Fruit fly (Drosophila melanogaster) whole organism, embryonic: ENCODE measurements around the gene wtrw.

ENCODE experiments used
- Atf-2 ChIP-seq: fragments of 200-800 bp; sonication (Bioruptor generic); optimal IDR thresholded peaks from 2 replicates; lab custom pipeline; 2016; ENCODE audit warnings: missing biosample characterization, missing genetic modification characterization
- Atf6 ChIP-seq: fragments of 200-800 bp; sonication (Bioruptor generic); IDR thresholded peaks from 2 replicates; pipeline ENCODE4 v1.3.6; 2022; ENCODE audit warnings: missing biosample characterization, missing genetic modification characterization
- Bdp1 ChIP-seq: fragments of 200-800 bp; sonication (Bioruptor generic); optimal IDR thresholded peaks from 3 replicates; lab custom pipeline; 2016; ENCODE audit warnings: missing biosample characterization, missing genetic modification characterization
- BtbVII ChIP-seq: fragments of 200-800 bp; sonication (Bioruptor generic); optimal IDR thresholded peaks from 3 replicates; lab custom pipeline; 2017; ENCODE audit warnings: missing biosample characterization, mild to moderate bottlenecking, missing genetic modification characterization
- CG10147 ChIP-seq: fragments of 200-800 bp; sonication (Bioruptor generic); optimal IDR thresholded peaks from 2 replicates; lab custom pipeline; 2019; ENCODE audit warnings: missing biosample characterization, mild to moderate bottlenecking, missing genetic modification characterization, moderate library complexity
- CG10543 ChIP-seq: fragments of 200-800 bp; sonication (Bioruptor generic); optimal IDR thresholded peaks from 3 replicates; lab custom pipeline; 2017; ENCODE audit warnings: missing biosample characterization, mild to moderate bottlenecking, missing genetic modification characterization, moderate library complexity
- CG10565 ChIP-seq: fragments of 200-800 bp; sonication (Bioruptor generic); optimal IDR thresholded peaks from 3 replicates; lab custom pipeline; 2016; ENCODE audit warnings: missing biosample characterization, mild to moderate bottlenecking, missing genetic modification characterization
- CG10959 ChIP-seq: fragments of 200-800 bp; sonication (Bioruptor generic); IDR thresholded peaks from 2 replicates; pipeline ENCODE4 v1.3.6; 2022; ENCODE audit warnings: missing biosample characterization, missing genetic modification characterization
- CG11560 ChIP-seq: fragments of 200-800 bp; sonication (Bioruptor generic); IDR thresholded peaks from 3 replicates; pipeline ENCODE4 v1.3.6; 2022; ENCODE audit warnings: missing biosample characterization, missing genetic modification characterization
- CG11696 ChIP-seq: fragments of 200-800 bp; sonication (Bioruptor generic); IDR thresholded peaks from 2 replicates; pipeline ENCODE4 v1.3.6; 2022; ENCODE audit warnings: missing biosample characterization, missing genetic modification characterization
- CG12104 ChIP-seq: fragments of 200-800 bp; sonication (Bioruptor generic); optimal IDR thresholded peaks from 3 replicates; lab custom pipeline; 2016; ENCODE audit warnings: missing biosample characterization, missing genetic modification characterization
- CG15479 ChIP-seq: fragments of 200-800 bp; sonication (Bioruptor generic); optimal IDR thresholded peaks from 3 replicates; lab custom pipeline; 2019; ENCODE audit warnings: missing biosample characterization, mild to moderate bottlenecking, missing genetic modification characterization, moderate library complexity
- CG15696 ChIP-seq: fragments of 200-800 bp; sonication (Bioruptor generic); optimal IDR thresholded peaks from 2 replicates; lab custom pipeline; 2019; ENCODE audit warnings: missing biosample characterization, mild to moderate bottlenecking, missing genetic modification characterization, moderate library complexity
- CG16813 ChIP-seq: fragments of 200-800 bp; sonication (Bioruptor generic); IDR thresholded peaks from 3 replicates; pipeline ENCODE4 v1.3.6; 2022; ENCODE audit warnings: missing biosample characterization, missing genetic modification characterization; ENCODE audit not compliant: partially characterized antibody
- CG17328 ChIP-seq: fragments of 200-800 bp; sonication (Bioruptor generic); IDR thresholded peaks from 2 replicates; pipeline ENCODE4 v1.3.6; 2022; ENCODE audit warnings: missing biosample characterization, missing genetic modification characterization
- CG18476 ChIP-seq: fragments of 200-800 bp; sonication (Bioruptor generic); optimal IDR thresholded peaks from 2 replicates; lab custom pipeline; 2016; ENCODE audit warnings: missing biosample characterization, mild to moderate bottlenecking, missing genetic modification characterization
- CG30431 ChIP-seq: fragments of 200-800 bp; sonication (Bioruptor generic); optimal IDR thresholded peaks from 2 replicates; lab custom pipeline; 2017; ENCODE audit warnings: missing biosample characterization, missing genetic modification characterization
- CG3065 ChIP-seq: fragments of 200-800 bp; sonication (Bioruptor generic); optimal IDR thresholded peaks from 2 replicates; lab custom pipeline; 2016; ENCODE audit warnings: missing biosample characterization, missing genetic modification characterization
- CG34376 ChIP-seq: fragments of 200-800 bp; sonication (Bioruptor generic); optimal IDR thresholded peaks from 2 replicates; lab custom pipeline; 2018; ENCODE audit warnings: missing biosample characterization, mild to moderate bottlenecking, missing genetic modification characterization
- CG34422 ChIP-seq: fragments of 200-800 bp; sonication (Bioruptor generic); IDR thresholded peaks from 3 replicates; pipeline ENCODE4 v1.3.6; 2022; ENCODE audit warnings: missing biosample characterization, missing genetic modification characterization
- CG8089 ChIP-seq: fragments of 200-800 bp; sonication (Bioruptor generic); optimal IDR thresholded peaks from 3 replicates; lab custom pipeline; 2016; ENCODE audit warnings: missing biosample characterization, missing genetic modification characterization
- CG9727 ChIP-seq: fragments of 200-800 bp; sonication (Bioruptor generic); optimal IDR thresholded peaks from 3 replicates; lab custom pipeline; 2017; ENCODE audit warnings: missing biosample characterization, mild to moderate bottlenecking, missing genetic modification characterization
- CG9817 ChIP-seq: fragments of 200-800 bp; sonication (Bioruptor generic); optimal IDR thresholded peaks from 2 replicates; lab custom pipeline; 2018; ENCODE audit warnings: missing biosample characterization, mild to moderate bottlenecking, missing genetic modification characterization, moderate library complexity
- D19A ChIP-seq: fragments of 200-800 bp; optimal IDR thresholded peaks from 3 replicates; lab custom pipeline; 2019; ENCODE audit warnings: missing biosample characterization, mild to moderate bottlenecking, missing genetic modification characterization, moderate library complexity
- Deaf1 ChIP-seq: fragments of 200-800 bp; optimal IDR thresholded peaks from 3 replicates; lab custom pipeline; 2019; ENCODE audit warnings: missing biosample characterization, mild to moderate bottlenecking, missing genetic modification characterization, moderate library complexity
- Drgx ChIP-seq: fragments of 200-800 bp; sonication (Bioruptor generic); IDR thresholded peaks from 2 replicates; pipeline ENCODE4 v1.3.6; 2022; ENCODE audit warnings: missing biosample characterization, missing genetic modification characterization
- E2f1 ChIP-seq: fragments of 200-800 bp; sonication (Bioruptor generic); IDR thresholded peaks from 2 replicates; pipeline ENCODE4 v1.3.6; 2022; ENCODE audit warnings: missing biosample characterization, missing genetic modification characterization
- Fer3 ChIP-seq: fragments of 200-800 bp; sonication (Bioruptor generic); optimal IDR thresholded peaks from 2 replicates; lab custom pipeline; 2018; ENCODE audit warnings: missing biosample characterization, mild to moderate bottlenecking, missing genetic modification characterization, moderate library complexity
- H15 ChIP-seq: fragments of 200-800 bp; sonication (Bioruptor generic); IDR thresholded peaks from 3 replicates; pipeline ENCODE4 v1.3.6; 2022; ENCODE audit warnings: missing biosample characterization, missing genetic modification characterization
- HmgD ChIP-seq: fragments of 200-800 bp; sonication (Bioruptor generic); optimal IDR thresholded peaks from 3 replicates; lab custom pipeline; 2016; ENCODE audit warnings: missing biosample characterization, missing genetic modification characterization
- Hr39 ChIP-seq: fragments of >200 bp; optimal IDR thresholded peaks from 2 replicates; lab custom pipeline; 2017
- NK7.1 ChIP-seq: fragments of 200-800 bp; sonication (Bioruptor generic); optimal IDR thresholded peaks from 3 replicates; lab custom pipeline; 2016; ENCODE audit warnings: missing biosample characterization, missing genetic modification characterization
- Neu2 ChIP-seq: fragments of 200-800 bp; sonication (Bioruptor generic); optimal IDR thresholded peaks from 3 replicates; lab custom pipeline; 2016; ENCODE audit warnings: missing biosample characterization, missing genetic modification characterization, borderline replicate concordance
- Poxn ChIP-seq: fragments of 200-800 bp; sonication (Bioruptor generic); IDR thresholded peaks from 2 replicates; pipeline ENCODE4 v1.3.6; 2022; ENCODE audit warnings: missing biosample characterization, missing genetic modification characterization
- ato ChIP-seq: fragments of 200-800 bp; sonication (Bioruptor generic); IDR thresholded peaks from 2 replicates; pipeline ENCODE4 v1.3.6; 2022; ENCODE audit warnings: missing biosample characterization, missing genetic modification characterization; ENCODE audit not compliant: partially characterized antibody
- az2 ChIP-seq: fragments of 200-800 bp; sonication (Bioruptor generic); optimal IDR thresholded peaks from 3 replicates; lab custom pipeline; 2016; ENCODE audit warnings: missing biosample characterization, missing genetic modification characterization
- bab2 ChIP-seq: fragments of 200-800 bp; sonication (Bioruptor generic); optimal IDR thresholded peaks from 2 replicates; lab custom pipeline; 2016; ENCODE audit warnings: missing biosample characterization, missing genetic modification characterization
- br ChIP-seq: fragments of >200 bp; optimal IDR thresholded peaks from 2 replicates; lab custom pipeline; 2017
- dm ChIP-seq: fragments of 200-800 bp; sonication (Bioruptor generic); optimal IDR thresholded peaks from 3 replicates; lab custom pipeline; 2016; ENCODE audit warnings: missing biosample characterization, missing genetic modification characterization
- emc ChIP-seq: fragments of 200-800 bp; sonication (Bioruptor generic); optimal IDR thresholded peaks from 2 replicates; lab custom pipeline; 2016; ENCODE audit warnings: missing biosample characterization, missing genetic modification characterization
- exex ChIP-seq: fragments of 200-800 bp; sonication (Bioruptor generic); optimal IDR thresholded peaks from 4 replicates; lab custom pipeline; 2018; ENCODE audit warnings: missing biosample characterization, mild to moderate bottlenecking, missing genetic modification characterization, moderate library complexity
- gce ChIP-seq: fragments of 200-800 bp; sonication (Bioruptor generic); IDR thresholded peaks from 3 replicates; pipeline ENCODE4 v1.3.6; 2022; ENCODE audit warnings: missing biosample characterization, missing genetic modification characterization
- gcm ChIP-seq: fragments of 200-800 bp; sonication (Bioruptor generic); optimal IDR thresholded peaks from 2 replicates; lab custom pipeline; 2019; ENCODE audit warnings: missing biosample characterization, mild to moderate bottlenecking, missing genetic modification characterization, moderate library complexity
- gt ChIP-seq: fragments of 200-800 bp; sonication (Bioruptor generic); IDR thresholded peaks from 2 replicates; pipeline ENCODE4 v1.3.6; 2022; ENCODE audit warnings: missing biosample characterization, missing genetic modification characterization
- ind ChIP-seq: fragments of 200-800 bp; sonication (Bioruptor generic); optimal IDR thresholded peaks from 3 replicates; lab custom pipeline; 2016; ENCODE audit warnings: missing biosample characterization, missing genetic modification characterization
- jigr1 ChIP-seq: fragments of 200-800 bp; sonication (Bioruptor generic); IDR thresholded peaks from 3 replicates; pipeline ENCODE4 v1.3.6; 2022; ENCODE audit warnings: missing biosample characterization, missing genetic modification characterization
- jing ChIP-seq: fragments of 200-800 bp; sonication (Bioruptor generic); optimal IDR thresholded peaks from 2 replicates; lab custom pipeline; 2018; ENCODE audit warnings: missing biosample characterization, mild to moderate bottlenecking, missing genetic modification characterization
- oc ChIP-seq: fragments of 200-800 bp; sonication (Bioruptor generic); optimal IDR thresholded peaks from 2 replicates; lab custom pipeline; 2018; ENCODE audit warnings: missing biosample characterization, mild to moderate bottlenecking, missing genetic modification characterization, moderate library complexity
- row ChIP-seq: fragments of 200-800 bp; sonication (Bioruptor generic); IDR thresholded peaks from 3 replicates; pipeline ENCODE4 v1.3.6; 2022; ENCODE audit warnings: missing biosample characterization, missing genetic modification characterization
- ssp ChIP-seq: fragments of 200-800 bp; sonication (Bioruptor generic); IDR thresholded peaks from 2 replicates; pipeline ENCODE4 v1.3.6; 2022; ENCODE audit warnings: missing biosample characterization, missing genetic modification characterization
- stwl ChIP-seq: fragments of 200-800 bp; sonication (Bioruptor generic); optimal IDR thresholded peaks from 3 replicates; lab custom pipeline; 2018; ENCODE audit warnings: missing biosample characterization, mild to moderate bottlenecking, missing genetic modification characterization, moderate library complexity
- toy ChIP-seq: fragments of 200-800 bp; sonication (Bioruptor generic); IDR thresholded peaks from 2 replicates; pipeline ENCODE4 v1.3.6; 2022; ENCODE audit warnings: missing biosample characterization, missing genetic modification characterization
- vvl ChIP-seq: fragments of 200-800 bp; sonication (Bioruptor generic); IDR thresholded peaks from 2 replicates; pipeline ENCODE4 v1.3.6; 2022; ENCODE audit warnings: missing biosample characterization, missing genetic modification characterization

The wtrw gene

DNA sequence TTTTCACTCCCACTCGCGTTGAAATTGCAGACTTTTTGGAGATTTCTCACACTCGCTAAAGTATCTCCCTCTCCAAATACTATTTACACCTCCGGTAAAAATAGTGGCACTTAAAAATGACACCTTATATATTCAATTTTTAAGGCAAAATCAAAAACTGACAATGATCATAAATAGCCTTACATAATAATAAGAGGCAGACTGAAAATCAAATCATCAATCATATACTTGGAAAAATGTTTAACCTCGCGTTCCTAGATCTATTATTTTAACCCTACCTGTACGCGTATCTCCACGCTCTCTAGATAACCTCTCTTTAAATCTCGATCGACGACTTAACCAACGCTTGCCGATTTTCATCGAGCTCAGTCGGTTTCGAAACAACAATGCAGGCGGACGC lies 4.3 kb downstream of the wtrw start (continued):
- peak; percentile 57 for TF ChIP-seq Deaf1 (tag; lab: Kevin White, UChicago)
- no peak for TF ChIP-seq gcm (GFP tag; lab: Kevin White, UChicago)
- TF ChIP-seq Bdp1 (GFP tag; lab: Kevin White, UChicago) = no peak
- TF ChIP-seq Drgx = peak; percentile 96
- no peak for TF ChIP-seq ato (GFP tag; lab: Robert Waterston, UW)
- TF ChIP-seq CG10147 (GFP tag; lab: Kevin White, UChicago) = no peak
- TF ChIP-seq br = no peak
- peak; percentile 62 for TF ChIP-seq BtbVII (GFP tag; lab: Kevin White, UChicago)
- TF ChIP-seq CG10543 (GFP tag; lab: Kevin White, UChicago) = no peak
- no peak for TF ChIP-seq CG15696
- TF ChIP-seq Poxn (GFP tag; lab: Robert Waterston, UW) = 0 out of 2 replicates have a peak, but pooled peaks have one; percentile 12
- TF ChIP-seq CG9727 (GFP tag; lab: Kevin White, UChicago) = no peak
- TF ChIP-seq az2 (GFP tag; lab: Kevin White, UChicago) = peak; percentile 56
- no peak for TF ChIP-seq CG30431 (GFP tag; lab: Kevin White, UChicago)
- no peak for TF ChIP-seq dm (GFP tag; lab: Kevin White, UChicago)
- TF ChIP-seq gce (GFP tag; lab: Robert Waterston, UW) = no peak
- peak; percentile 41 for TF ChIP-seq CG18476 (GFP tag; lab: Kevin White, UChicago)
- TF ChIP-seq CG11696 (GFP tag; lab: Robert Waterston, UW) = peak; percentile 91
- no peak for TF ChIP-seq CG8089 (GFP tag; lab: Kevin White, UChicago)
- TF ChIP-seq toy (GFP tag; lab: Robert Waterston, UW) = no peak
- TF ChIP-seq CG17328 (GFP tag; lab: Robert Waterston, UW) = 0 out of 2 replicates have a peak, but pooled peaks have one; percentile 22
- TF ChIP-seq exex (tag; lab: Kevin White, UChicago) = no peak
- TF ChIP-seq stwl = no peak
- no peak for TF ChIP-seq Hr39 (lab: Kevin White, UChicago)
- TF ChIP-seq HmgD = no peak
- TF ChIP-seq gt = no peak
- peak; percentile 37 for TF ChIP-seq CG12104 (GFP tag; lab: Kevin White, UChicago)
- peak; percentile 86 for TF ChIP-seq row
- TF ChIP-seq Neu2 (GFP tag; lab: Kevin White, UChicago) = no peak
- TF ChIP-seq ind (GFP tag; lab: Kevin White, UChicago) = peak; percentile 71
- TF ChIP-seq NK7.1 (GFP tag; lab: Kevin White, UChicago) = no peak
- no peak for TF ChIP-seq CG3065 (GFP tag; lab: Kevin White, UChicago)
- no peak for TF ChIP-seq Atf-2 (GFP tag; lab: Kevin White, UChicago)
- no peak for TF ChIP-seq CG10565
- no peak for TF ChIP-seq CG9817 (tag; lab: Kevin White, UChicago)
- no peak for TF ChIP-seq CG34376 (GFP tag; lab: Kevin White, UChicago)
- TF ChIP-seq Atf6 (GFP tag; lab: Robert Waterston, UW) = peak; percentile 85
- peak; percentile 80 for TF ChIP-seq Fer3
- no peak for TF ChIP-seq D19A
- TF ChIP-seq CG34422 = peak; percentile 66; the same call in 2 of the 3 replicates
- TF ChIP-seq E2f1 (GFP tag; lab: Robert Waterston, UW) = peak; percentile 67
- no peak for TF ChIP-seq emc
- no peak for TF ChIP-seq CG15479 (GFP tag; lab: Kevin White, UChicago)
- TF ChIP-seq jing (GFP tag; lab: Kevin White, UChicago) = no peak
- TF ChIP-seq CG16813 (GFP tag; lab: Robert Waterston, UW) = no peak
- peak; percentile 87 for TF ChIP-seq vvl (GFP tag; lab: Robert Waterston, UW)
- 0 out of 3 replicates have a peak, but pooled peaks have one; percentile 20 for TF ChIP-seq jigr1 (GFP tag; lab: Robert Waterston, UW)
- no peak for TF ChIP-seq CG11560 (tag; lab: Robert Waterston, UW)
- TF ChIP-seq oc (tag; lab: Kevin White, UChicago) = no peak
- TF ChIP-seq ssp (GFP tag; lab: Robert Waterston, UW) = 0 out of 2 replicates have a peak, but pooled peaks have one; percentile 29
- TF ChIP-seq H15 (GFP tag; lab: Robert Waterston, UW) = peak; percentile 60; the same call in 1 of the 3 replicates
- TF ChIP-seq CG10959 (GFP tag; lab: Robert Waterston, UW) = no peak
- no peak for TF ChIP-seq bab2 (GFP tag; lab: Kevin White, UChicago)
